Worm (Caenorhabditis elegans) whole organism, mixed stage, embryonic: ENCODE results near the gene srh-88.
"Not testable (repeated sequence)": the region's sequence is repeated elsewhere in the genome, so short reads cannot be mapped to it uniquely, and the experiment has no call there.

ENCODE experiments used
- blmp-1 ChIP-seq: fragments of 150-350 bp; optimal IDR thresholded peaks from 2 replicates; lab custom pipeline; 2014; ENCODE audit warnings: missing biosample characterization, missing genetic modification characterization
- ceh-43 ChIP-seq: fragments of 200-800 bp; sonication (Bioruptor generic); optimal IDR thresholded peaks from 2 replicates; lab custom pipeline; 2018; ENCODE audit warnings: mild to moderate bottlenecking, missing genetic modification characterization, moderate library complexity, missing compliant biosample characterization
- ces-1 ChIP-seq: fragments of 150-350 bp; optimal IDR thresholded peaks from 2 replicates; lab custom pipeline; 2014; ENCODE audit warnings: missing biosample characterization, missing genetic modification reagents, missing genetic modification characterization
- cnd-1 ChIP-seq: fragments of 200-800 bp; sonication (Bioruptor generic); optimal IDR thresholded peaks from 2 replicates; lab custom pipeline; 2018; ENCODE audit warnings: mild to moderate bottlenecking, missing genetic modification characterization, missing compliant biosample characterization
- elt-1 ChIP-seq: sonication (generic microtip); optimal IDR thresholded peaks from 2 replicates; lab custom pipeline; 2017; ENCODE audit warnings: missing genetic modification characterization, mild to moderate bottlenecking, missing compliant biosample characterization, antibody characterized with exemption, moderate library complexity, borderline replicate concordance; ENCODE audit not compliant: insufficient read depth
- elt-3 ChIP-seq: fragments of 150-350 bp; optimal IDR thresholded peaks from 2 replicates; lab custom pipeline; 2014; ENCODE audit warnings: missing biosample characterization, missing genetic modification characterization
- lin-13 ChIP-seq: fragments of 150-350 bp; optimal IDR thresholded peaks from 2 replicates; lab custom pipeline; 2014; ENCODE audit warnings: missing biosample characterization, missing genetic modification characterization
- mep-1 ChIP-seq: fragments of 150-350 bp; optimal IDR thresholded peaks from 2 replicates; lab custom pipeline; 2017; ENCODE audit warnings: missing biosample characterization, missing genetic modification reagents, missing genetic modification characterization, inconsistent platforms
- nhr-12 ChIP-seq: fragments of 150-350 bp; optimal IDR thresholded peaks from 2 replicates; lab custom pipeline; 2014; ENCODE audit warnings: missing biosample characterization, missing genetic modification characterization
- nhr-28 ChIP-seq: fragments of 150-350 bp; optimal IDR thresholded peaks from 2 replicates; lab custom pipeline; 2014; ENCODE audit warnings: missing biosample characterization, missing genetic modification characterization
- nhr-76 ChIP-seq: sonication (generic microtip); optimal IDR thresholded peaks from 2 replicates; lab custom pipeline; 2017; ENCODE audit warnings: missing biosample characterization, missing genetic modification characterization
- snpc-4 ChIP-seq: fragments of 150-350 bp; optimal IDR thresholded peaks from 2 replicates; lab custom pipeline; 2014; ENCODE audit warnings: missing biosample characterization, missing genetic modification characterization
- unc-39 ChIP-seq: fragments of 150-350 bp; optimal IDR thresholded peaks from 2 replicates; lab custom pipeline; 2014; ENCODE audit warnings: missing biosample characterization, missing genetic modification characterization
- ztf-11 ChIP-seq: fragments of 150-350 bp; optimal IDR thresholded peaks from 2 replicates; lab custom pipeline; 2014; ENCODE audit warnings: missing biosample characterization, missing genetic modification characterization

DNA sequence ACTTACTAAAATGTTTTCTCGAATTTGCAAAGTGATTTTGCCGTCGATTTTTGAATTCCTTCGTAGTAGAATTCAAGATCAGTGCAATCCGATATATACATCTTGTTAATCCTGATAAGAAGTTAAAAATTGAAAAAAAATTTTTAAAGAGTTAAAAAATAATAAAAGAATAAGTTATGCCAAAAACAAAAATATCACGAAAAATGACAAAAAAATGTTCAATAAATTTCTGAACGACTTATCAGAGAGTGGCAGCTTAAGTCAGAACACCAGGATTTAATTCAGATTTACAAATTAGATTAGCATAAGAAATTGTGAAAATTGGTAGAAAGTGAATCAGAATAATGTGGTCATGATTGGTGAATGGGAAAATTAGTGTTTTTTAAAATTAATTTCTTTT is 12.6 kb downstream of the srh-88 start, which contains the start of gene srw-122:
- not testable (repeated sequence) for TF ChIP-seq nhr-76; snpc-4 (tag; lab: Kevin White, UChicago); ces-1; nhr-12; elt-1 (tag; lab: Kevin White, UChicago); cnd-1 (tag; lab: Kevin White, UChicago); ztf-11 (tag; lab: Kevin White, UChicago); ceh-43 (GFP tag; lab: Kevin White, UChicago); mep-1; nhr-28 (tag; lab: Kevin White, UChicago); unc-39 (tag; lab: Kevin White, UChicago); blmp-1; elt-3 (tag; lab: Kevin White, UChicago); lin-13
